Fruit fly (Drosophila melanogaster) whole organism, embryonic: ENCODE measurements around the gene CG8312.

Source experiments
- Atf3 ChIP-seq: fragments of 200-800 bp; sonication (Bioruptor generic); optimal IDR thresholded peaks from 3 replicates; lab custom pipeline; 2016; ENCODE audit warnings: missing biosample characterization, missing genetic modification characterization
- CG11456 ChIP-seq: fragments of 200-800 bp; sonication (Bioruptor generic); IDR thresholded peaks from 3 replicates; pipeline ENCODE4 v1.3.6; 2022; ENCODE audit warnings: missing biosample characterization, missing genetic modification characterization
- CG11723 ChIP-seq: fragments of 200-800 bp; sonication (Bioruptor generic); optimal IDR thresholded peaks from 2 replicates; lab custom pipeline; 2017; ENCODE audit warnings: missing biosample characterization, mild to moderate bottlenecking, missing genetic modification characterization
- CG12769 ChIP-seq: fragments of 200-800 bp; sonication (Bioruptor generic); optimal IDR thresholded peaks from 2 replicates; lab custom pipeline; 2019; ENCODE audit warnings: missing biosample characterization, mild to moderate bottlenecking, missing genetic modification characterization, moderate library complexity
- CG13296 ChIP-seq: fragments of 200-800 bp; sonication (Bioruptor generic); optimal IDR thresholded peaks from 3 replicates; lab custom pipeline; 2018; ENCODE audit warnings: missing biosample characterization, mild to moderate bottlenecking, missing genetic modification characterization
- CG15011 ChIP-seq: fragments of 200-800 bp; sonication (Bioruptor generic); optimal IDR thresholded peaks from 3 replicates; lab custom pipeline; 2018; ENCODE audit warnings: missing biosample characterization, mild to moderate bottlenecking, missing genetic modification characterization
- CG1602 ChIP-seq: fragments of 200-800 bp; sonication (Bioruptor generic); optimal IDR thresholded peaks from 3 replicates; lab custom pipeline; 2016; ENCODE audit warnings: missing biosample characterization, missing genetic modification characterization
- CG16815 ChIP-seq: fragments of 200-800 bp; sonication (Bioruptor generic); optimal IDR thresholded peaks from 3 replicates; lab custom pipeline; 2017; ENCODE audit warnings: missing biosample characterization, mild to moderate bottlenecking, missing genetic modification characterization
- CG17359 ChIP-seq: fragments of 200-800 bp; sonication (Bioruptor generic); optimal IDR thresholded peaks from 3 replicates; lab custom pipeline; 2018; ENCODE audit warnings: missing biosample characterization, mild to moderate bottlenecking, missing genetic modification characterization, moderate library complexity
- CG17361 ChIP-seq: fragments of 200-800 bp; sonication (Bioruptor generic); IDR thresholded peaks from 3 replicates; pipeline ENCODE4 v1.3.6; 2022; ENCODE audit warnings: missing biosample characterization, missing genetic modification characterization
- CG2199 ChIP-seq: fragments of 200-800 bp; sonication (Bioruptor generic); IDR thresholded peaks from 3 replicates; pipeline ENCODE4 v1.3.6; 2022; ENCODE audit warnings: missing biosample characterization, missing genetic modification characterization
- CG31224 ChIP-seq: fragments of 200-800 bp; sonication (Bioruptor generic); IDR thresholded peaks from 2 replicates; pipeline ENCODE4 v1.3.6; 2022; ENCODE audit warnings: missing biosample characterization, missing genetic modification characterization
- CG31365 ChIP-seq: fragments of 200-800 bp; sonication (Bioruptor generic); optimal IDR thresholded peaks from 2 replicates; lab custom pipeline; 2018; ENCODE audit warnings: missing biosample characterization, mild to moderate bottlenecking, missing genetic modification characterization
- CG31388 ChIP-seq: fragments of 200-800 bp; sonication (Bioruptor generic); optimal IDR thresholded peaks from 2 replicates; lab custom pipeline; 2016; ENCODE audit warnings: missing biosample characterization, missing genetic modification characterization
- CG7987 ChIP-seq: fragments of 200-800 bp; sonication (Bioruptor generic); optimal IDR thresholded peaks from 2 replicates; lab custom pipeline; 2018; ENCODE audit warnings: missing biosample characterization, mild to moderate bottlenecking, missing genetic modification characterization, moderate library complexity
- CG8089 ChIP-seq: fragments of 200-800 bp; sonication (Bioruptor generic); optimal IDR thresholded peaks from 3 replicates; lab custom pipeline; 2016; ENCODE audit warnings: missing biosample characterization, missing genetic modification characterization
- CG9817 ChIP-seq: fragments of 200-800 bp; sonication (Bioruptor generic); optimal IDR thresholded peaks from 2 replicates; lab custom pipeline; 2018; ENCODE audit warnings: missing biosample characterization, mild to moderate bottlenecking, missing genetic modification characterization, moderate library complexity
- Camta ChIP-seq: fragments of 200-800 bp; sonication (Bioruptor generic); optimal IDR thresholded peaks from 2 replicates; lab custom pipeline; 2016; ENCODE audit warnings: missing biosample characterization, missing genetic modification characterization
- CoRest ChIP-seq: fragments of 200-800 bp; sonication (Bioruptor generic); optimal IDR thresholded peaks from 3 replicates; lab custom pipeline; 2018; ENCODE audit warnings: missing biosample characterization, mild to moderate bottlenecking, missing genetic modification characterization, moderate library complexity
- Dref ChIP-seq: fragments of 200-800 bp; sonication (Bioruptor generic); IDR thresholded peaks from 2 replicates; pipeline ENCODE4 v1.3.6; 2022; ENCODE audit warnings: missing biosample characterization, missing genetic modification characterization
- HLH54F ChIP-seq: fragments of 200-800 bp; sonication (Bioruptor generic); optimal IDR thresholded peaks from 3 replicates; lab custom pipeline; 2016; ENCODE audit warnings: missing biosample characterization, missing genetic modification characterization
- HLHmδ ChIP-seq: fragments of 200-800 bp; sonication (Bioruptor generic); optimal IDR thresholded peaks from 2 replicates; lab custom pipeline; 2018; ENCODE audit warnings: missing biosample characterization, mild to moderate bottlenecking, missing genetic modification characterization, moderate library complexity
- Hand ChIP-seq: fragments of 200-800 bp; sonication (Bioruptor generic); optimal IDR thresholded peaks from 2 replicates; lab custom pipeline; 2017; ENCODE audit warnings: mild to moderate bottlenecking, missing biosample characterization, missing genetic modification reagents, missing genetic modification characterization
- Hr3 ChIP-seq: fragments of 200-800 bp; sonication (Bioruptor generic); optimal IDR thresholded peaks from 3 replicates; lab custom pipeline; 2016; ENCODE audit warnings: missing biosample characterization, missing genetic modification characterization
- Hr51 ChIP-seq, 2 experiments: fragments of 200-800 bp; sonication (Bioruptor generic); optimal IDR thresholded peaks; 2 replicates in 1 of 2; 3 replicates in 1 of 2; lab custom pipeline; 2016 to 2018; ENCODE audit warnings: missing biosample characterization in 2 of 2, missing genetic modification characterization in 2 of 2, mild to moderate bottlenecking in 1 of 2, moderate library complexity in 1 of 2
- Kr ChIP-seq: fragments of 200-800 bp; sonication (Bioruptor generic); optimal IDR thresholded peaks from 2 replicates; lab custom pipeline; 2017; ENCODE audit warnings: missing biosample characterization, mild to moderate bottlenecking, missing genetic modification characterization
- Lhr ChIP-seq: fragments of 200-800 bp; sonication (Bioruptor generic); optimal IDR thresholded peaks from 3 replicates; lab custom pipeline; 2017; ENCODE audit warnings: mild to moderate bottlenecking, missing biosample characterization, missing genetic modification reagents, missing genetic modification characterization
- Nf-YA ChIP-seq: fragments of 200-800 bp; sonication (Bioruptor generic); IDR thresholded peaks from 2 replicates; pipeline ENCODE4 v1.3.6; 2022; ENCODE audit warnings: missing biosample characterization, missing genetic modification characterization
- Oli ChIP-seq: fragments of 200-800 bp; sonication (Bioruptor generic); optimal IDR thresholded peaks from 2 replicates; lab custom pipeline; 2018; ENCODE audit warnings: missing biosample characterization, mild to moderate bottlenecking, missing genetic modification characterization, moderate library complexity
- PHDP ChIP-seq: fragments of 200-800 bp; sonication (Bioruptor generic); optimal IDR thresholded peaks from 3 replicates; lab custom pipeline; 2018; ENCODE audit warnings: missing biosample characterization, mild to moderate bottlenecking, missing genetic modification characterization, moderate library complexity
- Scr ChIP-seq: fragments of 200-800 bp; sonication (Bioruptor generic); IDR thresholded peaks from 2 replicates; pipeline ENCODE4 v1.3.6; 2022; ENCODE audit warnings: missing biosample characterization, missing genetic modification characterization; ENCODE audit not compliant: partially characterized antibody
- Sox100B ChIP-seq: fragments of 200-800 bp; sonication (Bioruptor generic); optimal IDR thresholded peaks from 3 replicates; lab custom pipeline; 2018; ENCODE audit warnings: missing biosample characterization, mild to moderate bottlenecking, missing genetic modification characterization
- Usf ChIP-seq: fragments of 200-800 bp; sonication (Bioruptor generic); optimal IDR thresholded peaks from 2 replicates; lab custom pipeline; 2017; ENCODE audit warnings: missing genotype, missing biosample characterization, missing genetic modification characterization
- ap ChIP-seq: fragments of 200-800 bp; sonication (Bioruptor generic); IDR thresholded peaks from 2 replicates; pipeline ENCODE4 v1.3.6; 2022; ENCODE audit warnings: missing biosample characterization, missing genetic modification characterization
- disco-r ChIP-seq: fragments of 200-800 bp; sonication (Bioruptor generic); optimal IDR thresholded peaks from 2 replicates; lab custom pipeline; 2016; ENCODE audit warnings: missing biosample characterization, missing genetic modification characterization
- dmrt99B ChIP-seq: fragments of 200-800 bp; sonication (Bioruptor generic); optimal IDR thresholded peaks from 2 replicates; lab custom pipeline; 2018; ENCODE audit warnings: missing biosample characterization, mild to moderate bottlenecking, missing genetic modification characterization, moderate library complexity
- esg ChIP-seq: fragments of 200-800 bp; sonication (Bioruptor generic); conservative IDR thresholded peaks from 2 replicates; pipeline ENCODE4 v1.3.6; 2022; ENCODE audit warnings: missing biosample characterization, missing genetic modification characterization
- h ChIP-seq: fragments of >200 bp; optimal IDR thresholded peaks from 2 replicates; lab custom pipeline; 2017
- ken ChIP-seq: fragments of 200-800 bp; sonication (Bioruptor generic); IDR thresholded peaks from 3 replicates; pipeline ENCODE4 v1.3.6; 2022; ENCODE audit warnings: missing biosample characterization, missing genetic modification characterization
- kni ChIP-seq: fragments of 200-800 bp; sonication (Bioruptor generic); optimal IDR thresholded peaks from 3 replicates; lab custom pipeline; 2017; ENCODE audit warnings: mild to moderate bottlenecking, missing biosample characterization, missing genetic modification reagents, missing genetic modification characterization
- ranshi ChIP-seq: fragments of 200-800 bp; sonication (Bioruptor generic); IDR thresholded peaks from 2 replicates; pipeline ENCODE4 v1.3.6; 2022; ENCODE audit warnings: missing biosample characterization, missing genetic modification characterization
- seq ChIP-seq: fragments of 200-800 bp; sonication (Bioruptor generic); IDR thresholded peaks from 2 replicates; pipeline ENCODE4 v1.3.6; 2022; ENCODE audit warnings: missing biosample characterization, missing genetic modification characterization
- shn ChIP-seq: fragments of 200-800 bp; sonication (Bioruptor generic); optimal IDR thresholded peaks from 3 replicates; lab custom pipeline; 2016; ENCODE audit warnings: missing biosample characterization, missing genetic modification characterization
- sim ChIP-seq: fragments of 200-800 bp; sonication (Bioruptor generic); IDR thresholded peaks from 2 replicates; pipeline ENCODE4 v1.3.6; 2022; ENCODE audit warnings: missing biosample characterization, missing genetic modification characterization
- tin ChIP-seq: fragments of 200-800 bp; sonication (Bioruptor generic); optimal IDR thresholded peaks from 3 replicates; lab custom pipeline; 2016; ENCODE audit warnings: missing biosample characterization, missing genetic modification characterization
- tll ChIP-seq, 2 experiments: fragments of 200-800 bp in 1 of 2; fragments of >200 bp in 1 of 2; sonication (Bioruptor generic) in 1 of 2; optimal IDR thresholded peaks; 2 replicates each; lab custom pipeline; 2017 to 2019; ENCODE audit warnings: missing biosample characterization in 2 of 2, missing genetic modification characterization in 2 of 2, mild to moderate bottlenecking in 1 of 2, moderate library complexity in 1 of 2
- toy ChIP-seq: fragments of 200-800 bp; sonication (Bioruptor generic); IDR thresholded peaks from 2 replicates; pipeline ENCODE4 v1.3.6; 2022; ENCODE audit warnings: missing biosample characterization, missing genetic modification characterization
- ttk ChIP-seq: fragments of 200-800 bp; sonication (Bioruptor generic); IDR thresholded peaks from 2 replicates; pipeline ENCODE4 v2.1.2; 2022; ENCODE audit warnings: missing biosample characterization, missing genetic modification characterization
- twi ChIP-seq: fragments of 200-800 bp; optimal IDR thresholded peaks from 2 replicates; lab custom pipeline; 2019; ENCODE audit warnings: missing biosample characterization, mild to moderate bottlenecking, missing genetic modification characterization, moderate library complexity
- wek ChIP-seq: fragments of 200-800 bp; sonication (Bioruptor generic); optimal IDR thresholded peaks from 3 replicates; lab custom pipeline; 2018; ENCODE audit warnings: missing biosample characterization, mild to moderate bottlenecking, missing genetic modification characterization, moderate library complexity
- zf30C ChIP-seq: fragments of 200-800 bp; sonication (Bioruptor generic); optimal IDR thresholded peaks from 3 replicates; lab custom pipeline; 2018; ENCODE audit warnings: missing biosample characterization, mild to moderate bottlenecking, missing genetic modification characterization

CG8312 gene

DNA sequence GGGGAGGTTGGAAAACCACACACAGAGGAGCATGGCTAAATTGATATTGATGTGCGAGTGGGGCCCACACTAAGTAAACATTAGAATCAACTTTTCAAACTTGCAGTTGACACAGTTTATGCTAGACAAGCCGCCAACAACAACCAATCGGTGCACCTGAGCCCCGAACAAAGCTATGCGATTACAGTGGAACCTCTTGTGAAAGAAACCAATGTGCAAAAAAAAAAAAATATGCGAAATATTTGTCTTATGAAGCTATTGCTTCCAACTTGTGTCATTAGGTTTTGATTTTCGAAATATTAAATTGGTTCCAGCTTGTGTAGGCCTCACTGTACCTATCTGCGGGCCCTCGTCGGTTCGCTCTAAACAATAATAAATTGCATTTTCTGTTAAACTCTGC lies 27.2 kb downstream of the CG8312 start (continued):
- TF ChIP-seq CG17359 (tag; lab: Kevin White, UChicago) = peak; percentile 83
- TF ChIP-seq ken (GFP tag; lab: Robert Waterston, UW) = peak; percentile 82; the same call in 2 of the 3 replicates
- peak; percentile 80 for TF ChIP-seq esg (GFP tag; lab: Robert Waterston, UW)
- TF ChIP-seq Lhr = peak; percentile 25
- peak; percentile 30 for TF ChIP-seq disco-r (GFP tag; lab: Kevin White, UChicago)
- peak; percentile 9 for TF ChIP-seq Usf (GFP tag; lab: Kevin White, UChicago)
- peak; percentile 70 for TF ChIP-seq CG12769 (tag; lab: Kevin White, UChicago)
- TF ChIP-seq Dref (GFP tag; lab: Robert Waterston, UW) = no peak
- TF ChIP-seq zf30C (GFP tag; lab: Kevin White, UChicago) = no peak
- TF ChIP-seq kni (GFP tag; lab: Kevin White, UChicago) = peak; percentile 30
- peak; percentile 45; the same call in 1 of the 2 replicates for TF ChIP-seq sim (GFP tag; lab: Robert Waterston, UW)
- TF ChIP-seq shn (GFP tag; lab: Kevin White, UChicago) = peak; percentile 46
- TF ChIP-seq Oli (tag; lab: Kevin White, UChicago) = peak; percentile 78
- peak; percentile 17 for TF ChIP-seq twi
- 0 out of 3 replicates have a peak, but pooled peaks have one; percentile 42 for TF ChIP-seq CG2199
- TF ChIP-seq CG17361 (GFP tag; lab: Robert Waterston, UW) = peak; percentile 63
- peak; percentile 51 for TF ChIP-seq wek
- TF ChIP-seq CG1602 (GFP tag; lab: Kevin White, UChicago) = peak; percentile 66
- peak; percentile 19 for TF ChIP-seq HLH54F (GFP tag; lab: Kevin White, UChicago)
- TF ChIP-seq CoRest (tag; lab: Kevin White, UChicago) = peak; percentile 66
- peak; percentile 56 for TF ChIP-seq CG16815 (GFP tag; lab: Kevin White, UChicago)
- peak; percentile 41 for TF ChIP-seq CG13296
- TF ChIP-seq h (lab: Kevin White, UChicago) = no peak
- TF ChIP-seq ranshi (GFP tag; lab: Robert Waterston, UW) = peak; percentile 74
- TF ChIP-seq CG7987 (GFP tag; lab: Kevin White, UChicago) = no peak
- TF ChIP-seq dmrt99B (tag; lab: Kevin White, UChicago) = peak; percentile 82
- TF ChIP-seq tin (GFP tag; lab: Kevin White, UChicago) = peak; percentile 76
- TF ChIP-seq Atf3 (GFP tag; lab: Kevin White, UChicago) = peak; percentile 68
- TF ChIP-seq CG8089 (GFP tag; lab: Kevin White, UChicago) = peak; percentile 62
- TF ChIP-seq CG11723 (GFP tag; lab: Kevin White, UChicago) = peak; percentile 56
- TF ChIP-seq Nf-YA (GFP tag; lab: Robert Waterston, UW) = peak; percentile 76
- TF ChIP-seq tll (GFP tag; optimal IDR thresholded peaks at IDR 0.05; lab: Kevin White, UChicago) = no peak
- TF ChIP-seq Hand (GFP tag; lab: Kevin White, UChicago) = no peak
- no peak for TF ChIP-seq CG15011
- peak; percentile 79; the same call in 2 of the 3 replicates for TF ChIP-seq CG11456 (GFP tag; lab: Robert Waterston, UW)
- no peak for TF ChIP-seq Kr
- TF ChIP-seq HLHmδ (GFP tag; lab: Kevin White, UChicago) = no peak
- peak; percentile 73 for TF ChIP-seq Camta (GFP tag; lab: Kevin White, UChicago)
- TF ChIP-seq PHDP (tag; lab: Kevin White, UChicago) = peak; percentile 70
- peak; percentile 33 for TF ChIP-seq Sox100B
- 0 out of 2 replicates have a peak, but pooled peaks have one; percentile 15 for TF ChIP-seq CG31224 (GFP tag; lab: Robert Waterston, UW)
- TF ChIP-seq Hr51 (GFP tag; optimal IDR thresholded peaks at IDR 0.05; lab: Kevin White, UChicago) = peak in 1 of 2 experiments; percentile 67
- peak; percentile 65 for TF ChIP-seq seq (GFP tag; lab: Robert Waterston, UW)
- peak; percentile 71 for TF ChIP-seq ap (GFP tag; lab: Robert Waterston, UW)
- peak; percentile 87 for TF ChIP-seq ttk
- TF ChIP-seq toy (GFP tag; lab: Robert Waterston, UW) = peak; percentile 62; the same call in 1 of the 2 replicates
- TF ChIP-seq Hr3 (GFP tag; lab: Kevin White, UChicago) = peak; percentile 46
- peak; percentile 25 for TF ChIP-seq CG31388 (GFP tag; lab: Kevin White, UChicago)
- TF ChIP-seq CG31365 (tag; lab: Kevin White, UChicago) = peak; percentile 27
- TF ChIP-seq Scr (GFP tag; lab: Robert Waterston, UW) = no peak
- TF ChIP-seq CG9817 (tag; lab: Kevin White, UChicago) = peak; percentile 63
